Fruit fly (Drosophila melanogaster): ENCODE results near the gene CIA30.

Gene CIA30

DNA sequence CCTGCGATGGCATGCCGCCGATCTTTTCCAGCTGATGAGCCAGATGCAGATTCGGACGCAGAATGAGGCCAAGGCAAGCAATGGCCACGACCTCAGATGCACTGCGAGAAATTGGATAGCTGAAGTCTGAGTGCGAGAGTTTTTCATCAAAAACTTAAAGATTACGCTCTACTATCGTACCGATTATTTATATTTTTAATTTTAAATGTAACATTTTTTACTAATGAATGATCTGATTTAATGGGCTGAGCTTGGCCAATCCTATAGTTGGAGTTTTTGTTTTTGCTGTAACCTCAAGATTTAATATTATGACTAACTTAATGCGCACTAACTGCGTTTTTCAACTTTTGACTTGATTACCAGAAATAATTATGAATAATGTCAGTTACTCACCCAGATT is 25.5 kb downstream of the CIA30 start:
- TF ChIP-seq CG4318 (GFP tag; optimal IDR thresholded peaks at IDR 0.05) (peak; percentile 21), eg (GFP tag; IDR thresholded peaks at IDR 0.05) (no peak), topi (GFP tag; optimal IDR thresholded peaks at IDR 0.05) (peak; percentile 75), achi (GFP tag; optimal IDR thresholded peaks at IDR 0.05) (peak; percentile 50), Sox102F (GFP tag; optimal IDR thresholded peaks at IDR 0.05) (peak; percentile 37), vri (GFP tag; optimal IDR thresholded peaks at IDR 0.05) (no peak), Ets96B (tag; optimal IDR thresholded peaks at IDR 0.05) (peak; percentile 39), CG6163 (GFP tag; IDR thresholded peaks at IDR 0.05) (peak; percentile 62), cyc (GFP tag; optimal IDR thresholded peaks at IDR 0.05) (peak; percentile 62), svp (GFP tag) (peak; percentile 89), pdm3 (GFP tag; optimal IDR thresholded peaks at IDR 0.05) (peak; percentile 38), lz (GFP tag; optimal IDR thresholded peaks at IDR 0.05) (peak; percentile 67), CG10631 (GFP tag; optimal IDR thresholded peaks at IDR 0.05) (peak; percentile 8), CG8632 (GFP tag; optimal IDR thresholded peaks at IDR 0.05) (peak; percentile 46), CG6854 (GFP tag; optimal IDR thresholded peaks at IDR 0.05) (no peak), CG3032 (tag; optimal IDR thresholded peaks at IDR 0.05) (peak; percentile 26), ss (GFP tag; optimal IDR thresholded peaks at IDR 0.05) (peak in 1 of 2 experiments; percentile 43), fd59A (GFP tag; optimal IDR thresholded peaks at IDR 0.05) (no peak), CG16779 (tag; optimal IDR thresholded peaks at IDR 0.05) (no peak), Met (GFP tag; optimal IDR thresholded peaks at IDR 0.05) (peak; percentile 75), esn (GFP tag; optimal IDR thresholded peaks at IDR 0.05) (peak; percentile 74), Lpt (GFP tag; optimal IDR thresholded peaks at IDR 0.05) (peak; percentile 17), salr (GFP tag; optimal IDR thresholded peaks at IDR 0.05) (peak in 1 of 2 experiments; percentile 36), CG34406 (GFP tag; optimal IDR thresholded peaks at IDR 0.05) (peak; percentile 43), CG1621 (tag; optimal IDR thresholded peaks at IDR 0.05) (no peak), CG6792 (GFP tag; optimal IDR thresholded peaks at IDR 0.05) (peak; percentile 39), Eip75B (GFP tag; optimal IDR thresholded peaks at IDR 0.05) (peak; percentile 71), CG3919 (GFP tag; optimal IDR thresholded peaks at IDR 0.05) (peak; percentile 65), Ets21C (GFP tag; optimal IDR thresholded peaks at IDR 0.05) (peak; percentile 51), Smox (GFP tag; optimal IDR thresholded peaks at IDR 0.05) (peak; percentile 73), net (GFP tag; optimal IDR thresholded peaks at IDR 0.05) (peak; percentile 44), CG9139 (GFP tag; optimal IDR thresholded peaks at IDR 0.05) (no peak), dac (GFP tag; optimal IDR thresholded peaks at IDR 0.05) (no peak), Gug (GFP tag; IDR thresholded peaks at IDR 0.05) (no peak), dsx (GFP tag; optimal IDR thresholded peaks at IDR 0.05; ENCODE audit: poor library complexity, severe bottlenecking) (no peak), Hr38 (GFP tag; optimal IDR thresholded peaks at IDR 0.05) (no peak), OdsH (GFP tag; optimal IDR thresholded peaks at IDR 0.05) (peak; percentile 57), CG32006 (GFP tag; optimal IDR thresholded peaks at IDR 0.05) (peak; percentile 55), Sox15 (GFP tag; optimal IDR thresholded peaks at IDR 0.05) (peak; percentile 49), CG10669 (GFP tag; optimal IDR thresholded peaks at IDR 0.05) (peak; percentile 42), CG11902 (GFP tag; optimal IDR thresholded peaks at IDR 0.05) (peak; percentile 41), Hr4 (GFP tag; optimal IDR thresholded peaks at IDR 0.05) (peak; percentile 34), CG11762 (GFP tag; optimal IDR thresholded peaks at IDR 0.05; ENCODE audit: insufficient read depth) (peak; percentile 19), spab (GFP tag; optimal IDR thresholded peaks at IDR 0.05) (peak; percentile 29), CG6808 (GFP tag; optimal IDR thresholded peaks at IDR 0.05) (peak; percentile 38), Eip78C (GFP tag) (peak; percentile 91), CG15336 (GFP tag; IDR thresholded peaks at IDR 0.05) (no peak), CG6276 (GFP tag; optimal IDR thresholded peaks at IDR 0.05) (no peak), Blimp-1 (GFP tag; optimal IDR thresholded peaks at IDR 0.05) (peak; percentile 7), fkh (GFP tag; optimal IDR thresholded peaks at IDR 0.05) (no peak), CG7368 (GFP tag; optimal IDR thresholded peaks at IDR 0.05) (no peak), CG31627 (GFP tag; optimal IDR thresholded peaks at IDR 0.05) (peak; percentile 56)

Data from whole organism, prepupa.